Worm (Caenorhabditis elegans) whole organism, L4 larva: ENCODE data around the gene R10H10.4.

ENCODE experiments used
- D1046.2 ChIP-seq: fragments of 200-800 bp; sonication (Bioruptor generic); IDR thresholded peaks from 2 replicates; pipeline ENCODE4 v1.3.6; 2022; ENCODE audit warnings: missing genetic modification characterization, missing compliant biosample characterization
- F10B5.3 ChIP-seq: sonication (generic microtip); optimal IDR thresholded peaks from 2 replicates; lab custom pipeline; 2016; ENCODE audit warnings: mild to moderate bottlenecking, missing genetic modification characterization, missing compliant biosample characterization
- F26F4.8 ChIP-seq: fragments of 200-800 bp; sonication (Bioruptor generic); conservative IDR thresholded peaks from 2 replicates; pipeline ENCODE4 v1.3.6; 2022; ENCODE audit warnings: missing genetic modification characterization, missing compliant biosample characterization
- F49E8.2 ChIP-seq: sonication (generic microtip); optimal IDR thresholded peaks from 2 replicates; lab custom pipeline; 2016; ENCODE audit warnings: missing compliant biosample characterization, mild to moderate bottlenecking, missing genetic modification characterization, borderline replicate concordance
- R02D3.7 ChIP-seq: fragments of 150-350 bp; sonication (generic microtip); optimal IDR thresholded peaks from 3 replicates; lab custom pipeline; 2014; ENCODE audit warnings: missing biosample characterization, missing genetic modification characterization
- T26A8.4 ChIP-seq: fragments of 200-800 bp; sonication (Bioruptor generic); IDR thresholded peaks from 2 replicates; pipeline ENCODE4 v1.3.6; 2022; ENCODE audit warnings: missing genetic modification characterization, missing compliant biosample characterization
- Y105C5A.15 ChIP-seq: fragments of 200-800 bp; sonication (Bioruptor generic); IDR thresholded peaks from 2 replicates; pipeline ENCODE4 v1.3.6; 2022; ENCODE audit warnings: missing genetic modification characterization, missing compliant biosample characterization
- Y48G9A.11 ChIP-seq: fragments of 200-800 bp; sonication (Bioruptor generic); IDR thresholded peaks from 2 replicates; pipeline ENCODE4 v1.3.6; 2022; ENCODE audit warnings: missing genetic modification reagents, missing genetic modification characterization, missing compliant biosample characterization
- Y75B8A.6 ChIP-seq: fragments of 200-800 bp; sonication (Bioruptor generic); IDR thresholded peaks from 2 replicates; pipeline ENCODE4 v1.3.6; 2022; ENCODE audit warnings: missing genetic modification reagents, missing genetic modification characterization, missing compliant biosample characterization
- ZK337.2 ChIP-seq: fragments of 200-800 bp; sonication (Bioruptor generic); IDR thresholded peaks from 2 replicates; pipeline ENCODE4 v1.3.6; 2022; ENCODE audit warnings: missing genetic modification reagents, missing genetic modification characterization, missing compliant biosample characterization
- aha-1 ChIP-seq: fragments of 150-350 bp; peaks from one replicate; lab custom pipeline; 2014; ENCODE audit warnings: missing biosample characterization, missing genetic modification characterization
- aly-2 ChIP-seq: sonication (generic microtip); optimal IDR thresholded peaks from 2 replicates; lab custom pipeline; 2018; ENCODE audit warnings: missing biosample characterization, missing genetic modification characterization
- arid-1 ChIP-seq: fragments of 200-800 bp; sonication (Bioruptor generic); conservative IDR thresholded peaks from 2 replicates; pipeline ENCODE4 v1.3.6; 2022; ENCODE audit warnings: missing genetic modification reagents, missing genetic modification characterization, missing compliant biosample characterization
- ceh-32 ChIP-seq: sonication (generic microtip); optimal IDR thresholded peaks from 2 replicates; lab custom pipeline; 2016; ENCODE audit warnings: mild to moderate bottlenecking, missing genetic modification characterization, missing compliant biosample characterization; ENCODE audit not compliant: poor library complexity
- ceh-44 ChIP-seq: fragments of 200-800 bp; sonication (Bioruptor generic); IDR thresholded peaks from 2 replicates; pipeline ENCODE4 v1.3.6; 2022; ENCODE audit warnings: missing genetic modification reagents, missing genetic modification characterization, missing compliant biosample characterization
- ctbp-1 ChIP-seq: fragments of 200-800 bp; sonication (Bioruptor generic); IDR thresholded peaks from 2 replicates; pipeline ENCODE4 v1.3.6; 2022; ENCODE audit warnings: missing genetic modification reagents, missing genetic modification characterization, missing compliant biosample characterization
- daf-12 ChIP-seq: fragments of 150-350 bp; optimal IDR thresholded peaks from 2 replicates; lab custom pipeline; 2014; ENCODE audit warnings: missing biosample characterization, missing genetic modification reagents, missing genetic modification characterization
- daf-19 ChIP-seq: fragments of 200-800 bp; sonication (Bioruptor generic); conservative IDR thresholded peaks from 2 replicates; pipeline ENCODE4 v1.3.6; 2022; ENCODE audit warnings: missing genetic modification characterization, missing compliant biosample characterization
- dmd-6 ChIP-seq: fragments of 200-800 bp; sonication (Bioruptor generic); IDR thresholded peaks from 2 replicates; pipeline ENCODE4 v1.3.6; 2022; ENCODE audit warnings: missing genetic modification reagents, missing genetic modification characterization, missing compliant biosample characterization
- dmd-8 ChIP-seq: fragments of 200-800 bp; sonication (Bioruptor generic); IDR thresholded peaks from 2 replicates; pipeline ENCODE4 v1.3.6; 2022; ENCODE audit warnings: missing genetic modification characterization, missing compliant biosample characterization
- duxl-1 ChIP-seq: sonication (generic microtip); optimal IDR thresholded peaks from 2 replicates; lab custom pipeline; 2016; ENCODE audit warnings: mild to moderate bottlenecking, missing genetic modification characterization, moderate library complexity, missing compliant biosample characterization; ENCODE audit not compliant: poor library complexity
- gei-8 ChIP-seq: fragments of 200-800 bp; sonication (Bioruptor generic); optimal IDR thresholded peaks from 2 replicates; lab custom pipeline; 2018; ENCODE audit warnings: mild to moderate bottlenecking, missing genetic modification characterization, missing compliant biosample characterization
- hlh-11 ChIP-seq: fragments of 200-800 bp; sonication (Bioruptor generic); optimal IDR thresholded peaks from 2 replicates; lab custom pipeline; 2018; ENCODE audit warnings: mild to moderate bottlenecking, missing genetic modification characterization, missing compliant biosample characterization
- hlh-30 ChIP-seq: sonication (generic microtip); optimal IDR thresholded peaks from 2 replicates; lab custom pipeline; 2017; ENCODE audit warnings: antibody characterized with exemption, mild to moderate bottlenecking, missing genetic modification characterization, missing compliant biosample characterization; ENCODE audit not compliant: insufficient read depth
- lim-7 ChIP-seq: fragments of 200-800 bp; sonication (Bioruptor generic); IDR thresholded peaks from 2 replicates; pipeline ENCODE4 v1.3.6; 2022; ENCODE audit warnings: missing genetic modification characterization, missing compliant biosample characterization
- lin-29 ChIP-seq: fragments of 200-800 bp; sonication (Bioruptor generic); IDR thresholded peaks from 2 replicates; pipeline ENCODE4 v1.3.6; 2022; ENCODE audit warnings: missing genetic modification reagents, missing genetic modification characterization, missing compliant biosample characterization
- lsy-2 ChIP-seq, 2 experiments: fragments of 150-350 bp in 1 of 2; sonication (generic microtip) in 1 of 2; optimal IDR thresholded peaks; 2 replicates each; lab custom pipeline; 2014 to 2017; ENCODE audit warnings: missing biosample characterization in 2 of 2, missing genetic modification characterization in 2 of 2
- mdl-1 ChIP-seq, 2 experiments: fragments of 150-350 bp in 1 of 2; sonication (generic microtip) in 1 of 2; optimal IDR thresholded peaks; 2 replicates each; lab custom pipeline; 2014 to 2017; ENCODE audit warnings: missing biosample characterization in 2 of 2, missing genetic modification characterization in 2 of 2
- mep-1 ChIP-seq: fragments of 150-350 bp; sonication (generic microtip); optimal IDR thresholded peaks from 3 replicates; lab custom pipeline; 2014; ENCODE audit warnings: missing biosample characterization, missing genetic modification characterization
- mes-2 ChIP-seq: sonication (generic microtip); optimal IDR thresholded peaks from 2 replicates; lab custom pipeline; 2016; ENCODE audit warnings: missing genotype, mild to moderate bottlenecking, missing genetic modification characterization, missing compliant biosample characterization; ENCODE audit not compliant: poor library complexity, severe bottlenecking
- mxl-2 ChIP-seq: fragments of 200-800 bp; sonication (Bioruptor generic); conservative IDR thresholded peaks from 2 replicates; pipeline ENCODE4 v1.3.6; 2022; ENCODE audit warnings: missing genetic modification reagents, missing genetic modification characterization, missing compliant biosample characterization
- mxl-3 ChIP-seq: fragments of 200-800 bp; sonication (Bioruptor generic); optimal IDR thresholded peaks from 2 replicates; lab custom pipeline; 2018; ENCODE audit warnings: mild to moderate bottlenecking, missing genetic modification characterization, missing compliant biosample characterization
- nhr-10 ChIP-seq: fragments of 150-350 bp; optimal IDR thresholded peaks from 2 replicates; lab custom pipeline; 2014; ENCODE audit warnings: missing biosample characterization, missing genetic modification characterization
- nhr-77 ChIP-seq: fragments of 150-350 bp; optimal IDR thresholded peaks from 2 replicates; lab custom pipeline; 2014; ENCODE audit warnings: missing biosample characterization, missing genetic modification characterization
- set-16 ChIP-seq: fragments of 200-800 bp; sonication (Bioruptor generic); IDR thresholded peaks from 2 replicates; pipeline ENCODE4 v1.3.6; 2022; ENCODE audit warnings: missing genetic modification reagents, missing genetic modification characterization, missing compliant biosample characterization
- snpc-1.2 ChIP-seq: fragments of 200-800 bp; sonication (Bioruptor generic); IDR thresholded peaks from 2 replicates; pipeline ENCODE4 v1.3.6; 2022; ENCODE audit warnings: missing genetic modification reagents, missing genetic modification characterization, missing compliant biosample characterization
- spr-3 ChIP-seq: fragments of 200-800 bp; sonication (Bioruptor generic); optimal IDR thresholded peaks from 2 replicates; lab custom pipeline; 2018; ENCODE audit warnings: mild to moderate bottlenecking, missing genetic modification characterization, missing compliant biosample characterization
- unc-130 ChIP-seq: sonication (generic microtip); optimal IDR thresholded peaks from 2 replicates; lab custom pipeline; 2016; ENCODE audit warnings: missing genetic modification reagents, missing genetic modification characterization, missing compliant biosample characterization
- unc-39 ChIP-seq: sonication (generic microtip); optimal IDR thresholded peaks from 2 replicates; lab custom pipeline; 2017; ENCODE audit warnings: missing biosample characterization, missing genetic modification characterization
- zag-1 ChIP-seq: fragments of 150-350 bp; optimal IDR thresholded peaks from 2 replicates; lab custom pipeline; 2014; ENCODE audit warnings: missing biosample characterization, missing genetic modification characterization
- zfp-3 ChIP-seq: fragments of 200-800 bp; sonication (Bioruptor generic); conservative IDR thresholded peaks from 2 replicates; pipeline ENCODE4 v1.3.6; 2022; ENCODE audit warnings: missing genetic modification reagents, missing genetic modification characterization, missing compliant biosample characterization
- zip-11 ChIP-seq: fragments of 200-800 bp; sonication (Bioruptor generic); IDR thresholded peaks from 2 replicates; pipeline ENCODE4 v1.3.6; 2022; ENCODE audit warnings: missing genetic modification characterization, missing compliant biosample characterization
- zip-2 ChIP-seq: fragments of 150-350 bp; optimal IDR thresholded peaks from 2 replicates; lab custom pipeline; 2014; ENCODE audit warnings: missing biosample characterization, missing genetic modification characterization

The R10H10.4 gene

ce11 chrIV:10388263-10388662 lies 6.5 kb downstream of the R10H10.4 start, which contains the start of gene R10H10.3 (continued):
- TF ChIP-seq nhr-77 (peak; percentile 78), mxl-3 (GFP tag; lab: Kevin White, UChicago) (no peak), zfp-3 (GFP tag; lab: Robert Waterston, UW) (no peak), mxl-2 (GFP tag; lab: Robert Waterston, UW) (no peak), daf-12 (tag; lab: Kevin White, UChicago) (no peak), R02D3.7 (tag; lab: Kevin White, UChicago) (no peak), arid-1 (GFP tag; lab: Robert Waterston, UW) (no peak), lim-7 (GFP tag; lab: Robert Waterston, UW) (no peak), zag-1 (no peak), hlh-30 (tag; lab: Kevin White, UChicago) (no peak), mdl-1 (tag; optimal IDR thresholded peaks at IDR 0.05; lab: Kevin White, UChicago) (no peak), unc-130 (GFP tag; lab: Kevin White, UChicago) (no peak), dmd-6 (GFP tag; lab: Robert Waterston, UW) (peak; percentile 60), set-16 (GFP tag; lab: Robert Waterston, UW) (no peak)

ce11 chrIV:10387113-10387512 lies 7.6 kb downstream of the R10H10.4 start, which contains the start of gene nfu-1:
Gene nfu-1, plus strand, starts transcription at chrIV:10387413.
- peak; percentile 0 for TF ChIP-seq F49E8.2 (tag; lab: Kevin White, UChicago)
- no peak for TF ChIP-seq mep-1 (tag; lab: Kevin White, UChicago)
- TF ChIP-seq arid-1 (GFP tag; lab: Robert Waterston, UW) = 0 out of 2 replicates have a peak, but pooled peaks have one; percentile 22
- no peak for TF ChIP-seq hlh-11

ce11 chrIV:10382894-10383293 lies 11.9 kb downstream of the R10H10.4 start:
- TF ChIP-seq snpc-1.2 (GFP tag; lab: Robert Waterston, UW) (no peak), aha-1 (tag; lab: Kevin White, UChicago) (peak; percentile 98)

- TF ChIP-seq set-16 (GFP tag; lab: Robert Waterston, UW) (no peak), ZK337.2 (GFP tag; lab: Robert Waterston, UW) (no peak), aly-2 (tag; lab: Kevin White, UChicago) (peak; percentile 32), unc-130 (GFP tag; lab: Kevin White, UChicago) (peak; percentile 3), Y48G9A.11 (GFP tag; lab: Robert Waterston, UW) (0 out of 2 replicates have a peak, but pooled peaks have one; percentile 12), zip-2 (tag; lab: Kevin White, UChicago) (no peak), F26F4.8 (no peak), mes-2 (tag; lab: Kevin White, UChicago) (peak; percentile 52), hlh-11 (no peak), unc-39 (tag; lab: Kevin White, UChicago) (no peak)
These were observed 13.7 kb downstream of the R10H10.4 start for ce11 chrIV:10381035-10381434.

ce11 chrIV:10380626-10381025 lies 14.1 kb downstream of the R10H10.4 start:
- TF ChIP-seq F10B5.3 (tag; lab: Kevin White, UChicago) (no peak), nhr-10 (tag; lab: Kevin White, UChicago) (no peak), nhr-77 (no peak), duxl-1 (tag; lab: Kevin White, UChicago) (no peak), Y105C5A.15 (GFP tag; lab: Robert Waterston, UW) (no peak), spr-3 (no peak), Y75B8A.6 (GFP tag; lab: Robert Waterston, UW) (no peak), ceh-32 (tag; lab: Kevin White, UChicago) (no peak), lin-29 (GFP tag; lab: Robert Waterston, UW) (no peak), gei-8 (GFP tag; lab: Kevin White, UChicago) (no peak), R02D3.7 (tag; lab: Kevin White, UChicago) (no peak), T26A8.4 (GFP tag; lab: Robert Waterston, UW) (0 out of 2 replicates have a peak, but pooled peaks have one; percentile 21), lsy-2 (tag; optimal IDR thresholded peaks at IDR 0.05; lab: Kevin White, UChicago) (peak in 1 of 2 experiments; percentile 63), dmd-6 (GFP tag; lab: Robert Waterston, UW) (peak; percentile 51), daf-19 (GFP tag; lab: Robert Waterston, UW) (no peak), D1046.2 (GFP tag; lab: Robert Waterston, UW) (no peak), ctbp-1 (GFP tag; lab: Robert Waterston, UW) (peak; percentile 66; the same call in 1 of the 2 replicates), zip-11 (no peak), ceh-44 (GFP tag; lab: Robert Waterston, UW) (no peak), snpc-1.2 (GFP tag; lab: Robert Waterston, UW) (no peak), unc-39 (tag; lab: Kevin White, UChicago) (no peak), dmd-8 (GFP tag; lab: Robert Waterston, UW) (no peak)
